Fruit fly (Drosophila melanogaster): Measurements from ENCODE around the gene CG12320.

Gene CG12320

dm6 chr3R:18297444-18298297 is 45.1 kb upstream of the CG12320 start (continued):
- no peak for TF ChIP-seq CG3919 (GFP tag; optimal IDR thresholded peaks at IDR 0.05)
- peak; percentile 56 for TF ChIP-seq achi (GFP tag; optimal IDR thresholded peaks at IDR 0.05)
- peak; percentile 13 for TF ChIP-seq CG3032 (tag; optimal IDR thresholded peaks at IDR 0.05)
- no peak for TF ChIP-seq net (GFP tag; optimal IDR thresholded peaks at IDR 0.05)
- peak; percentile 12 for TF ChIP-seq CG31627 (GFP tag; optimal IDR thresholded peaks at IDR 0.05)
- TF ChIP-seq CG4318 (GFP tag; optimal IDR thresholded peaks at IDR 0.05), result peak; percentile 19
- TF ChIP-seq Eip93F (GFP tag; optimal IDR thresholded peaks at IDR 0.05), result no peak
- TF ChIP-seq CG34406 (GFP tag; optimal IDR thresholded peaks at IDR 0.05), result peak; percentile 24
- TF ChIP-seq Hr4 (GFP tag; optimal IDR thresholded peaks at IDR 0.05), result peak; percentile 47
- TF ChIP-seq Eip75B (GFP tag; optimal IDR thresholded peaks at IDR 0.05), result peak; percentile 22
- no peak for TF ChIP-seq CG11902 (GFP tag; optimal IDR thresholded peaks at IDR 0.05)
- TF ChIP-seq CG10631 (GFP tag; optimal IDR thresholded peaks at IDR 0.05), result peak; percentile 46
- no peak for TF ChIP-seq Lpt (GFP tag; optimal IDR thresholded peaks at IDR 0.05)
- TF ChIP-seq Sox102F (GFP tag; optimal IDR thresholded peaks at IDR 0.05), result no peak
- no peak for TF ChIP-seq Met (GFP tag; optimal IDR thresholded peaks at IDR 0.05)
- TF ChIP-seq CG8119 (GFP tag; IDR thresholded peaks at IDR 0.05), result peak; percentile 42; the same call in 1 of the 3 replicates
- peak; percentile 33; the same call in 1 of the 2 replicates for TF ChIP-seq CG11294 (GFP tag; IDR thresholded peaks at IDR 0.05)
- TF ChIP-seq Smox (GFP tag; optimal IDR thresholded peaks at IDR 0.05), result no peak
- TF ChIP-seq dac (GFP tag; optimal IDR thresholded peaks at IDR 0.05), result peak; percentile 31
- no peak for TF ChIP-seq CG9139 (GFP tag; optimal IDR thresholded peaks at IDR 0.05)
- no peak for TF ChIP-seq CG6854 (GFP tag; optimal IDR thresholded peaks at IDR 0.05)
- TF ChIP-seq fd85E (GFP tag; optimal IDR thresholded peaks at IDR 0.05), result no peak
- TF ChIP-seq CG6276 (GFP tag; optimal IDR thresholded peaks at IDR 0.05), result peak; percentile 17
- no peak for TF ChIP-seq vri (GFP tag; optimal IDR thresholded peaks at IDR 0.05)
- peak; percentile 44 for TF ChIP-seq OdsH (GFP tag; optimal IDR thresholded peaks at IDR 0.05)

dm6 chr3R:18296737-18297136 is 44.2 kb upstream of the CG12320 start:
- no peak for TF ChIP-seq CG6854 (GFP tag; optimal IDR thresholded peaks at IDR 0.05)
- TF ChIP-seq vri (GFP tag; optimal IDR thresholded peaks at IDR 0.05), result no peak
- TF ChIP-seq Sox102F (GFP tag; optimal IDR thresholded peaks at IDR 0.05), result no peak
- no peak for TF ChIP-seq ss (GFP tag; optimal IDR thresholded peaks at IDR 0.05)
- TF ChIP-seq CG11294 (GFP tag; IDR thresholded peaks at IDR 0.05), result no peak
- no peak for TF ChIP-seq Sox15 (GFP tag; optimal IDR thresholded peaks at IDR 0.05)
- TF ChIP-seq dsx (GFP tag; optimal IDR thresholded peaks at IDR 0.05; ENCODE audit: poor library complexity, severe bottlenecking), result peak; percentile 49
- no peak for TF ChIP-seq dac (GFP tag; optimal IDR thresholded peaks at IDR 0.05)
- TF ChIP-seq CG6808 (GFP tag; optimal IDR thresholded peaks at IDR 0.05), result no peak
- no peak for TF ChIP-seq CG10631 (GFP tag; optimal IDR thresholded peaks at IDR 0.05)
- TF ChIP-seq Eip75B (GFP tag; optimal IDR thresholded peaks at IDR 0.05), result no peak
- TF ChIP-seq svp (GFP tag), result peak; percentile 76
- TF ChIP-seq CG4318 (GFP tag; optimal IDR thresholded peaks at IDR 0.05), result no peak
- TF ChIP-seq Eip78C (GFP tag), result peak; percentile 18
- TF ChIP-seq Sox14 (GFP tag; optimal IDR thresholded peaks at IDR 0.05), result no peak
- no peak for TF ChIP-seq CG11902 (GFP tag; optimal IDR thresholded peaks at IDR 0.05)

- TF ChIP-seq svp (GFP tag) (peak; percentile 97), Eip75B (GFP tag; optimal IDR thresholded peaks at IDR 0.05) (no peak), Eip93F (GFP tag; optimal IDR thresholded peaks at IDR 0.05) (peak; percentile 39), CG6163 (GFP tag; IDR thresholded peaks at IDR 0.05) (no peak), fkh (GFP tag; optimal IDR thresholded peaks at IDR 0.05) (peak; percentile 71), CG34406 (GFP tag; optimal IDR thresholded peaks at IDR 0.05) (no peak), Eip78C (GFP tag) (peak; percentile 40), vri (GFP tag; optimal IDR thresholded peaks at IDR 0.05) (peak; percentile 8)
Measured at dm6 chr3R:18296084-18296483, 43.5 kb upstream of the CG12320 start.

Data from whole organism, prepupa.